Worm (Caenorhabditis elegans) whole organism, mixed stage, embryonic: ENCODE measurements around the gene C16C8.25.

ENCODE experiments used
- bed-3 ChIP-seq: fragments of 200-800 bp; sonication (Bioruptor generic); optimal IDR thresholded peaks from 3 replicates; lab custom pipeline; 2018; ENCODE audit warnings: mild to moderate bottlenecking, missing genetic modification characterization, moderate library complexity, missing compliant biosample characterization
- ces-1 ChIP-seq: fragments of 150-350 bp; optimal IDR thresholded peaks from 2 replicates; lab custom pipeline; 2014; ENCODE audit warnings: missing biosample characterization, missing genetic modification reagents, missing genetic modification characterization
- elt-1 ChIP-seq: sonication (generic microtip); optimal IDR thresholded peaks from 2 replicates; lab custom pipeline; 2017; ENCODE audit warnings: missing genetic modification characterization, mild to moderate bottlenecking, missing compliant biosample characterization, antibody characterized with exemption, moderate library complexity, borderline replicate concordance; ENCODE audit not compliant: insufficient read depth
- lin-13 ChIP-seq: fragments of 150-350 bp; optimal IDR thresholded peaks from 2 replicates; lab custom pipeline; 2014; ENCODE audit warnings: missing biosample characterization, missing genetic modification characterization
- nhr-12 ChIP-seq: fragments of 150-350 bp; optimal IDR thresholded peaks from 2 replicates; lab custom pipeline; 2014; ENCODE audit warnings: missing biosample characterization, missing genetic modification characterization
- nhr-28 ChIP-seq: fragments of 150-350 bp; optimal IDR thresholded peaks from 2 replicates; lab custom pipeline; 2014; ENCODE audit warnings: missing biosample characterization, missing genetic modification characterization
- nhr-76 ChIP-seq: sonication (generic microtip); optimal IDR thresholded peaks from 2 replicates; lab custom pipeline; 2017; ENCODE audit warnings: missing biosample characterization, missing genetic modification characterization
- pha-4 ChIP-seq: fragments of 150-350 bp; optimal IDR thresholded peaks from 2 replicates; lab custom pipeline; 2018; ENCODE audit warnings: missing biosample characterization, missing genetic modification reagents, missing genetic modification characterization
- sptf-1 ChIP-seq: sonication (generic microtip); optimal IDR thresholded peaks from 2 replicates; lab custom pipeline; 2017; ENCODE audit warnings: mild to moderate bottlenecking, missing genetic modification characterization, moderate library complexity, missing compliant biosample characterization
- unc-39 ChIP-seq: fragments of 150-350 bp; optimal IDR thresholded peaks from 2 replicates; lab custom pipeline; 2014; ENCODE audit warnings: missing biosample characterization, missing genetic modification characterization
- unc-62 ChIP-seq: fragments of 150-350 bp; optimal IDR thresholded peaks from 2 replicates; lab custom pipeline; 2014; ENCODE audit warnings: missing biosample characterization, missing genetic modification reagents, missing genetic modification characterization
- ztf-11 ChIP-seq: fragments of 150-350 bp; optimal IDR thresholded peaks from 2 replicates; lab custom pipeline; 2014; ENCODE audit warnings: missing biosample characterization, missing genetic modification characterization

DNA sequence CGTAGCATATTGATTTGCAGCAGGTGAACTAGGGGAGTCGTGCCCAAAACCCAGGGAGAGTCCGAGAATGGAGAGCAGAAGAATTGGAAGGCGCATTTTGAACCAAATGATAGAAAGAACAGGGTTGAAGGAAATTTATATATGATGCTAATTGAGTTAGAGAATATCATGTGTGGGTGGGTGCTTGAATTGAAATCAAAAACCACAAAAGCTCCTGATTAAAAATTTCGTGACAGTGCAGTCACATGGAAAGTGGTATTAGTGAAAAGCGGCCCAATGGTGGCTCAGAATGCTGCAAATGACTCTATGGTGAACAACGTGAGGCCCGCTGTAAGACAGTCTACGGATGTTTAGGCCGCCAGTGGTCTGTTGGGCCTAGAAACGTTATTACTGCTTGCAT lies 12.6 kb downstream of the C16C8.25 start, which contains the start of gene C16C8.8:
- no peak for TF ChIP-seq lin-13 (tag; lab: Kevin White, UChicago)
- TF ChIP-seq unc-62, result no peak
- TF ChIP-seq sptf-1 (tag; lab: Kevin White, UChicago), result no peak
- no peak for TF ChIP-seq bed-3 (GFP tag; lab: Kevin White, UChicago)
- no peak for TF ChIP-seq ztf-11 (tag; lab: Kevin White, UChicago)
- TF ChIP-seq ces-1, result no peak
- no peak for TF ChIP-seq nhr-76 (tag; lab: Kevin White, UChicago)
- TF ChIP-seq unc-39 (tag; lab: Kevin White, UChicago), result no peak
- no peak for TF ChIP-seq elt-1 (tag; lab: Kevin White, UChicago)
- no peak for TF ChIP-seq nhr-28 (tag; lab: Kevin White, UChicago)
- no peak for TF ChIP-seq pha-4 (tag; lab: Kevin White, UChicago)
- TF ChIP-seq nhr-12, result no peak
